Worm (Caenorhabditis elegans) whole organism, young adult: ENCODE results near the gene F29B9.1.

Experiments
- F52B5.7 ChIP-seq: sonication (generic microtip); optimal IDR thresholded peaks from 2 replicates; lab custom pipeline; 2016; ENCODE audit warnings: mild to moderate bottlenecking, missing genetic modification characterization, missing compliant biosample characterization
- K11D2.4 ChIP-seq: fragments of 200-800 bp; sonication (Bioruptor generic); IDR thresholded peaks from 2 replicates; pipeline ENCODE4 v1.3.6; 2022; ENCODE audit warnings: missing genetic modification reagents, missing genetic modification characterization, missing compliant biosample characterization
- K12H6.12 ChIP-seq: fragments of 200-800 bp; sonication (Bioruptor generic); optimal IDR thresholded peaks from 2 replicates; lab custom pipeline; 2018; ENCODE audit warnings: mild to moderate bottlenecking, missing genetic modification characterization, missing compliant biosample characterization
- ZK185.1 ChIP-seq: sonication (generic microtip); optimal IDR thresholded peaks from 2 replicates; lab custom pipeline; 2016; ENCODE audit warnings: mild to moderate bottlenecking, missing genetic modification characterization, missing compliant biosample characterization; ENCODE audit not compliant: poor library complexity, severe bottlenecking
- akir-1 ChIP-seq: fragments of 200-800 bp; sonication (Bioruptor generic); optimal IDR thresholded peaks from 2 replicates; lab custom pipeline; 2018; ENCODE audit warnings: mild to moderate bottlenecking, missing genetic modification characterization, moderate library complexity, missing compliant biosample characterization
- bed-1 ChIP-seq: fragments of 200-800 bp; sonication (Bioruptor generic); IDR thresholded peaks from 2 replicates; pipeline ENCODE4 v1.3.6; 2022; ENCODE audit warnings: missing genetic modification reagents, missing genetic modification characterization, missing compliant biosample characterization
- bed-2 ChIP-seq: fragments of 200-800 bp; sonication (Bioruptor generic); IDR thresholded peaks from 2 replicates; pipeline ENCODE4 v1.3.6; 2022; ENCODE audit warnings: missing genetic modification reagents, missing genetic modification characterization, missing compliant biosample characterization
- ccch-3 ChIP-seq: fragments of 200-800 bp; sonication (Bioruptor generic); optimal IDR thresholded peaks from 2 replicates; lab custom pipeline; 2018; ENCODE audit warnings: mild to moderate bottlenecking, missing genetic modification characterization, missing compliant biosample characterization
- cebp-1 ChIP-seq, 2 experiments: fragments of 200-800 bp in 1 of 2; sonication (Bioruptor generic) in 1 of 2; sonication (generic microtip) in 1 of 2; IDR thresholded peaks in 1 of 2; optimal IDR thresholded peaks in 1 of 2; 2 replicates each; pipeline versions ENCODE4 v1.3.6 to Lab custom; 2017 to 2022; ENCODE audit warnings: missing compliant biosample characterization in 2 of 2, missing genetic modification characterization in 2 of 2, mild to moderate bottlenecking in 1 of 2, missing genetic modification reagents in 1 of 2, moderate library complexity in 1 of 2
- cebp-2 ChIP-seq: fragments of 200-800 bp; sonication (Bioruptor generic); IDR thresholded peaks from 2 replicates; pipeline ENCODE4 v1.3.6; 2022; ENCODE audit warnings: missing genetic modification characterization, missing compliant biosample characterization
- ceh-58 ChIP-seq: fragments of 200-800 bp; sonication (Bioruptor generic); IDR thresholded peaks from 2 replicates; pipeline ENCODE4 v1.3.6; 2022; ENCODE audit warnings: missing genetic modification characterization, missing compliant biosample characterization
- ceh-79 ChIP-seq: sonication (generic microtip); optimal IDR thresholded peaks from 2 replicates; lab custom pipeline; 2017; ENCODE audit warnings: mild to moderate bottlenecking, missing genetic modification characterization, missing compliant biosample characterization
- chd-7 ChIP-seq: sonication (generic microtip); optimal IDR thresholded peaks from 2 replicates; lab custom pipeline; 2016; ENCODE audit warnings: mild to moderate bottlenecking, missing genetic modification characterization, moderate library complexity, missing compliant biosample characterization
- dox-1 ChIP-seq: fragments of 200-800 bp; sonication (Bioruptor generic); IDR thresholded peaks from 2 replicates; pipeline ENCODE4 v1.3.6; 2022; ENCODE audit warnings: missing genetic modification reagents, missing genetic modification characterization, missing compliant biosample characterization
- dpff-1 ChIP-seq: sonication (generic microtip); optimal IDR thresholded peaks from 2 replicates; lab custom pipeline; 2017; ENCODE audit warnings: mild to moderate bottlenecking, missing genetic modification characterization, missing compliant biosample characterization
- egl-18 ChIP-seq: fragments of 200-800 bp; sonication (Bioruptor generic); IDR thresholded peaks from 2 replicates; pipeline ENCODE4 v1.3.6; 2022; ENCODE audit warnings: missing genetic modification reagents, missing genetic modification characterization, missing compliant biosample characterization
- egl-44 ChIP-seq: fragments of 200-800 bp; sonication (Bioruptor generic); IDR thresholded peaks from 2 replicates; pipeline ENCODE4 v1.3.6; 2022; ENCODE audit warnings: missing genetic modification reagents, missing genetic modification characterization, missing compliant biosample characterization
- ekl-4 ChIP-seq: fragments of 200-800 bp; sonication (Bioruptor generic); IDR thresholded peaks from 2 replicates; pipeline ENCODE4 v1.3.6; 2022; ENCODE audit warnings: missing genetic modification reagents, missing genetic modification characterization, missing compliant biosample characterization
- fkh-3 ChIP-seq: sonication (generic microtip); optimal IDR thresholded peaks from 2 replicates; lab custom pipeline; 2016; ENCODE audit warnings: mild to moderate bottlenecking, missing genetic modification characterization, missing compliant biosample characterization
- hmg-1.2 ChIP-seq: fragments of 200-800 bp; sonication (Bioruptor generic); IDR thresholded peaks from 2 replicates; pipeline ENCODE4 v1.3.6; 2022; ENCODE audit warnings: missing genetic modification reagents, missing genetic modification characterization, missing compliant biosample characterization
- hmg-20 ChIP-seq: fragments of 200-800 bp; sonication (Bioruptor generic); IDR thresholded peaks from 2 replicates; pipeline ENCODE4 v1.3.6; 2022; ENCODE audit warnings: missing genetic modification reagents, missing genetic modification characterization, missing compliant biosample characterization
- let-526 ChIP-seq: fragments of 200-800 bp; sonication (Bioruptor generic); IDR thresholded peaks from 2 replicates; pipeline ENCODE4 v1.3.6; 2022; ENCODE audit warnings: missing genetic modification reagents, missing genetic modification characterization, missing compliant biosample characterization
- let-607 ChIP-seq, 2 experiments: fragments of 200-800 bp in 1 of 2; sonication (Bioruptor generic) in 1 of 2; sonication (generic microtip) in 1 of 2; optimal IDR thresholded peaks; 2 replicates each; lab custom pipeline; 2016 to 2018; ENCODE audit warnings: mild to moderate bottlenecking in 2 of 2, missing compliant biosample characterization in 2 of 2, missing genetic modification characterization in 2 of 2, moderate library complexity in 2 of 2, missing genotype in 1 of 2
- lin-26 ChIP-seq: fragments of 200-800 bp; sonication (Bioruptor generic); IDR thresholded peaks from 2 replicates; pipeline ENCODE4 v1.3.6; 2022; ENCODE audit warnings: missing genetic modification reagents, missing genetic modification characterization, missing compliant biosample characterization
- lin-35 ChIP-seq, 3 experiments: fragments of 150-350 bp in 2 of 3; sonication (generic microtip) in 1 of 3; optimal IDR thresholded peaks; 2 replicates each; lab custom pipeline; 2014 to 2018; ENCODE audit warnings: missing biosample characterization in 3 of 3, missing genetic modification characterization in 3 of 3, missing genetic modification reagents in 3 of 3
- madf-6 ChIP-seq: fragments of 200-800 bp; sonication (Bioruptor generic); IDR thresholded peaks from 2 replicates; pipeline ENCODE4 v1.3.6; 2022; ENCODE audit warnings: missing genetic modification reagents, missing genetic modification characterization, missing compliant biosample characterization
- mcd-1 ChIP-seq: fragments of 200-800 bp; sonication (Bioruptor generic); IDR thresholded peaks from 2 replicates; pipeline ENCODE4 v1.3.6; 2022; ENCODE audit warnings: missing genetic modification reagents, missing genetic modification characterization, missing compliant biosample characterization
- mes-4 ChIP-seq: sonication (generic microtip); optimal IDR thresholded peaks from 2 replicates; lab custom pipeline; 2016; ENCODE audit warnings: missing genotype, missing genetic modification characterization, missing compliant biosample characterization
- mxl-1 ChIP-seq: sonication (generic microtip); optimal IDR thresholded peaks from 2 replicates; lab custom pipeline; 2016; ENCODE audit warnings: missing genetic modification characterization, missing compliant biosample characterization
- nfya-1 ChIP-seq: sonication (generic microtip); optimal IDR thresholded peaks from 2 replicates; lab custom pipeline; 2017; ENCODE audit warnings: antibody characterized with exemption, missing compliant biosample characterization, missing genetic modification characterization, borderline replicate concordance; ENCODE audit not compliant: insufficient read depth
- nfyb-1 ChIP-seq: fragments of 200-800 bp; sonication (Bioruptor generic); IDR thresholded peaks from 2 replicates; pipeline ENCODE4 v1.3.6; 2022; ENCODE audit warnings: missing genetic modification reagents, missing genetic modification characterization, missing compliant biosample characterization
- nhr-120 ChIP-seq: fragments of 200-800 bp; sonication (Bioruptor generic); IDR thresholded peaks from 2 replicates; pipeline ENCODE4 v1.3.6; 2022; ENCODE audit warnings: missing genetic modification characterization, missing compliant biosample characterization
- nhr-27 ChIP-seq: fragments of 200-800 bp; sonication (Bioruptor generic); optimal IDR thresholded peaks from 2 replicates; lab custom pipeline; 2018; ENCODE audit warnings: mild to moderate bottlenecking, missing genetic modification characterization, moderate library complexity, missing compliant biosample characterization
- pbrm-1 ChIP-seq: fragments of 200-800 bp; sonication (Bioruptor generic); IDR thresholded peaks from 2 replicates; pipeline ENCODE4 v1.3.6; 2022; ENCODE audit warnings: missing genetic modification reagents, missing genetic modification characterization, missing compliant biosample characterization
- rec-8 ChIP-seq, 2 experiments: sonication (generic microtip); optimal IDR thresholded peaks; 2 replicates each; lab custom pipeline; 2016; ENCODE audit warnings: mild to moderate bottlenecking in 2 of 2, missing genetic modification characterization in 2 of 2, missing genetic modification reagents in 2 of 2, missing genotype in 2 of 2, missing biosample characterization in 1 of 2, missing compliant biosample characterization in 1 of 2, moderate library complexity in 1 of 2
- repo-1 ChIP-seq: sonication (generic microtip); optimal IDR thresholded peaks from 2 replicates; lab custom pipeline; 2017; ENCODE audit warnings: mild to moderate bottlenecking, missing genetic modification characterization, missing compliant biosample characterization
- snpc-4 ChIP-seq, 5 experiments: fragments of 150-350 bp in 1 of 5; sonication (generic microtip) in 4 of 5; optimal IDR thresholded peaks; 2 replicates each; lab custom pipeline; 2014 to 2018; ENCODE audit warnings: missing genetic modification characterization in 5 of 5, missing biosample characterization in 3 of 5, antibody characterized with exemption in 2 of 5, mild to moderate bottlenecking in 2 of 5, missing compliant biosample characterization in 2 of 5, missing genotype in 2 of 5, moderate library complexity in 2 of 5, missing genetic modification reagents in 1 of 5
- sptf-2 ChIP-seq: fragments of 200-800 bp; sonication (Bioruptor generic); optimal IDR thresholded peaks from 2 replicates; lab custom pipeline; 2018; ENCODE audit warnings: mild to moderate bottlenecking, missing genetic modification characterization, missing compliant biosample characterization
- unc-130 ChIP-seq: sonication (generic microtip); optimal IDR thresholded peaks from 2 replicates; lab custom pipeline; 2016; ENCODE audit warnings: missing genetic modification reagents, missing genetic modification characterization, missing compliant biosample characterization
- xnd-1 ChIP-seq: sonication (generic microtip); optimal IDR thresholded peaks from 2 replicates; lab custom pipeline; 2016; ENCODE audit warnings: missing genotype, missing genetic modification reagents, missing genetic modification characterization, missing compliant biosample characterization
- zfh-2 ChIP-seq: fragments of 200-800 bp; sonication (Bioruptor generic); conservative IDR thresholded peaks from 2 replicates; pipeline ENCODE4 v1.3.6; 2022; ENCODE audit warnings: missing genetic modification reagents, missing genetic modification characterization, missing compliant biosample characterization
- ztf-26 ChIP-seq: sonication (generic microtip); optimal IDR thresholded peaks from 2 replicates; lab custom pipeline; 2017; ENCODE audit warnings: missing genetic modification characterization, missing compliant biosample characterization

F29B9.1 gene

ce11 chrIV:4705182-4705581, 40.0 kb downstream of the F29B9.1 start (continued):
- TF ChIP-seq fkh-3 (no peak), akir-1 (GFP tag; lab: Kevin White, UChicago) (no peak), hmg-1.2 (GFP tag; lab: Robert Waterston, UW) (peak; percentile 48; the same call in 1 of the 2 replicates), ccch-3 (no peak), bed-2 (GFP tag; lab: Robert Waterston, UW) (no peak), egl-18 (GFP tag; lab: Robert Waterston, UW) (no peak), nhr-120 (GFP tag; lab: Robert Waterston, UW) (no peak), dpff-1 (tag; lab: Kevin White, UChicago) (no peak), repo-1 (tag; lab: Kevin White, UChicago) (peak; percentile 21), cebp-2 (no peak), nfyb-1 (GFP tag; lab: Robert Waterston, UW) (peak; percentile 59; the same call in 1 of the 2 replicates), K11D2.4 (GFP tag; lab: Robert Waterston, UW) (peak; percentile 57; the same call in 1 of the 2 replicates), lin-35 (GFP tag; optimal IDR thresholded peaks at IDR 0.05; lab: Kevin White, UChicago) (peak in 1 of 3 experiments; percentile 28), nfya-1 (tag; lab: Kevin White, UChicago) (no peak), let-607 (tag; optimal IDR thresholded peaks at IDR 0.05; lab: Kevin White, UChicago) (peak in 1 of 2 experiments; percentile 27)
- TF ChIP-seq, all 124 proteins: peak for 35

ce11 chrIV:4705922-4706321, 40.7 kb downstream of the F29B9.1 start:
- no peak for TF ChIP-seq sptf-2 (GFP tag; lab: Kevin White, UChicago)
- peak; percentile 43 for TF ChIP-seq nhr-27 (tag; lab: Kevin White, UChicago)

- peak; percentile 71 for TF ChIP-seq F52B5.7
- TF ChIP-seq K12H6.12 (tag; lab: Kevin White, UChicago) = no peak
- no peak for TF ChIP-seq hmg-20 (GFP tag; lab: Robert Waterston, UW)
- TF ChIP-seq ceh-58 (GFP tag; lab: Robert Waterston, UW) = 0 out of 2 replicates have a peak, but pooled peaks have one; percentile 36
- TF ChIP-seq lin-26 (GFP tag; lab: Robert Waterston, UW) = 0 out of 2 replicates have a peak, but pooled peaks have one; percentile 53
- TF ChIP-seq xnd-1 (tag; lab: Kevin White, UChicago) = peak; percentile 0
- no peak for TF ChIP-seq cebp-1 (GFP tag; IDR thresholded peaks at IDR 0.05; lab: Robert Waterston, UW)
- no peak for TF ChIP-seq cebp-1 (tag; optimal IDR thresholded peaks at IDR 0.05; lab: Kevin White, UChicago)
- peak; percentile 53 for TF ChIP-seq madf-6 (GFP tag; lab: Robert Waterston, UW)
- peak; percentile 53; the same call in 1 of the 2 replicates for TF ChIP-seq dox-1 (GFP tag; lab: Robert Waterston, UW)
- peak; percentile 34 for TF ChIP-seq mcd-1 (GFP tag; lab: Robert Waterston, UW)
- peak; percentile 18 for TF ChIP-seq mes-4 (tag; lab: Kevin White, UChicago)
- no peak for TF ChIP-seq ZK185.1 (tag; lab: Kevin White, UChicago)
- TF ChIP-seq chd-7 (tag; lab: Kevin White, UChicago) = peak; percentile 55
- peak; percentile 46; the same call in 1 of the 2 replicates for TF ChIP-seq ekl-4
- peak; percentile 77 for TF ChIP-seq zfh-2 (GFP tag; lab: Robert Waterston, UW)
Observed at ce11 chrIV:4710459-4710858, 45.3 kb downstream of the F29B9.1 start, which contains the start of gene cif-1. TSS of gene cif-1 (minus strand) at chrIV:4710755.

ce11 chrIV:4712376-4712775, 47.2 kb downstream of the F29B9.1 start, which contains the start of gene yars-2:
TSS of gene yars-2 (minus strand) at chrIV:4712624.
- TF ChIP-seq let-607 (tag; optimal IDR thresholded peaks at IDR 0.05; lab: Kevin White, UChicago) (peak in 1 of 2 experiments; percentile 13), let-526 (GFP tag; lab: Robert Waterston, UW) (no peak), egl-44 (GFP tag; lab: Robert Waterston, UW) (no peak), snpc-4 (GFP tag; optimal IDR thresholded peaks at IDR 0.05; lab: Kevin White, UChicago) (peak; percentile 26), snpc-4 (tag; optimal IDR thresholded peaks at IDR 0.05; lab: Kevin White, UChicago) (peak in 2 of 4 experiments; percentile 13 to 32), rec-8 (tag; optimal IDR thresholded peaks at IDR 0.05; lab: Kevin White, UChicago) (peak in 1 of 2 experiments; percentile 33), mxl-1 (no peak), ceh-79 (no peak), pbrm-1 (no peak), bed-1 (no peak), zfh-2 (GFP tag; lab: Robert Waterston, UW) (no peak), K11D2.4 (GFP tag; lab: Robert Waterston, UW) (0 out of 2 replicates have a peak, but pooled peaks have one; percentile 41), ztf-26 (tag; lab: Kevin White, UChicago) (no peak), unc-130 (no peak)
